Worm (Caenorhabditis elegans) whole organism, L3 larva: Measurements from ENCODE around the gene ver-4.
A peak's percentile ranks its signal among the peaks of the same experiment; 100 is the strongest.

Experiments used
- R02D3.7 ChIP-seq: fragments of 150-350 bp; optimal IDR thresholded peaks from 2 replicates; lab custom pipeline; 2014; ENCODE audit warnings: missing biosample characterization, missing genetic modification characterization
- ama-1 ChIP-seq: fragments of 150-350 bp; optimal IDR thresholded peaks from 2 replicates; lab custom pipeline; 2018
- ceh-16 ChIP-seq: sonication (generic microtip); optimal IDR thresholded peaks from 2 replicates; lab custom pipeline; 2017; ENCODE audit warnings: missing biosample characterization, missing genetic modification characterization
- ceh-28 ChIP-seq: fragments of 150-350 bp; optimal IDR thresholded peaks from 2 replicates; lab custom pipeline; 2014; ENCODE audit warnings: missing biosample characterization, missing genetic modification reagents, missing genetic modification characterization
- ceh-82 ChIP-seq: fragments of 150-350 bp; optimal IDR thresholded peaks from 2 replicates; lab custom pipeline; 2014; ENCODE audit warnings: missing biosample characterization, missing genetic modification characterization
- ceh-9 ChIP-seq: sonication (generic microtip); optimal IDR thresholded peaks from 2 replicates; lab custom pipeline; 2018; ENCODE audit warnings: missing biosample characterization, missing genetic modification characterization
- egl-27 ChIP-seq: sonication (generic microtip); optimal IDR thresholded peaks from 4 replicates; lab custom pipeline; 2017; ENCODE audit warnings: missing biosample characterization, missing genetic modification reagents, missing genetic modification characterization
- egl-5 ChIP-seq: fragments of 150-350 bp; optimal IDR thresholded peaks from 2 replicates; lab custom pipeline; 2017; ENCODE audit warnings: missing biosample characterization, missing genetic modification reagents, missing genetic modification characterization, inconsistent platforms
- elt-1 ChIP-seq: fragments of 150-350 bp; optimal IDR thresholded peaks from 2 replicates; lab custom pipeline; 2014; ENCODE audit warnings: missing biosample characterization, missing genetic modification characterization
- elt-2 ChIP-seq: sonication (generic microtip); optimal IDR thresholded peaks from 2 replicates; lab custom pipeline; 2016; ENCODE audit warnings: missing genetic modification reagents, mild to moderate bottlenecking, missing genetic modification characterization, missing compliant biosample characterization
- elt-3 ChIP-seq, 3 experiments: fragments of 150-350 bp in 1 of 3; sonication (generic microtip) in 2 of 3; optimal IDR thresholded peaks; 2 replicates in 2 of 3; 4 replicates in 1 of 3; lab custom pipeline; 2014 to 2017; ENCODE audit warnings: missing biosample characterization in 3 of 3, missing genetic modification characterization in 3 of 3
- eor-1 ChIP-seq, 2 experiments: fragments of 150-350 bp; optimal IDR thresholded peaks; 2 replicates each; lab custom pipeline; 2014 to 2018; ENCODE audit warnings: missing biosample characterization in 2 of 2, missing genetic modification characterization in 2 of 2
- fkh-2 ChIP-seq: fragments of 150-350 bp; optimal IDR thresholded peaks from 2 replicates; lab custom pipeline; 2014; ENCODE audit warnings: missing biosample characterization, missing genetic modification reagents, missing genetic modification characterization
- fos-1 ChIP-seq: fragments of 150-350 bp; optimal IDR thresholded peaks from 2 replicates; lab custom pipeline; 2014; ENCODE audit warnings: missing biosample characterization, missing genetic modification characterization
- jun-1 ChIP-seq: fragments of 150-350 bp; optimal IDR thresholded peaks from 2 replicates; lab custom pipeline; 2014; ENCODE audit warnings: missing biosample characterization, missing genetic modification reagents, missing genetic modification characterization
- lin-39 ChIP-seq: fragments of 150-350 bp; optimal IDR thresholded peaks from 2 replicates; lab custom pipeline; 2018; ENCODE audit warnings: missing biosample characterization, missing genetic modification reagents, missing genetic modification characterization
- mdl-1 ChIP-seq: fragments of 150-350 bp; optimal IDR thresholded peaks from 2 replicates; lab custom pipeline; 2014; ENCODE audit warnings: missing biosample characterization, missing genetic modification characterization
- mml-1 ChIP-seq: fragments of 150-350 bp; sonication (generic microtip); optimal IDR thresholded peaks from 3 replicates; lab custom pipeline; 2014; ENCODE audit warnings: missing biosample characterization, missing genetic modification characterization
- nfya-1 ChIP-seq: sonication (generic microtip); optimal IDR thresholded peaks from 2 replicates; lab custom pipeline; 2017; ENCODE audit warnings: missing genetic modification characterization, mild to moderate bottlenecking, missing compliant biosample characterization, antibody characterized with exemption, moderate library complexity; ENCODE audit not compliant: insufficient read depth
- nhr-23 ChIP-seq: fragments of 150-350 bp; optimal IDR thresholded peaks from 2 replicates; lab custom pipeline; 2014; ENCODE audit warnings: missing biosample characterization, missing genetic modification reagents, missing genetic modification characterization
- nhr-25 ChIP-seq: sonication (generic microtip); optimal IDR thresholded peaks from 2 replicates; lab custom pipeline; 2017; ENCODE audit warnings: missing biosample characterization, missing genetic modification characterization
- nhr-43 ChIP-seq: sonication (generic microtip); optimal IDR thresholded peaks from 2 replicates; lab custom pipeline; 2016; ENCODE audit warnings: mild to moderate bottlenecking, missing genetic modification characterization, missing compliant biosample characterization; ENCODE audit not compliant: poor library complexity, severe bottlenecking
- nhr-77 ChIP-seq: fragments of 150-350 bp; optimal IDR thresholded peaks from 2 replicates; lab custom pipeline; 2014; ENCODE audit warnings: missing biosample characterization, missing genetic modification characterization
- pha-4 ChIP-seq: fragments of 150-350 bp; optimal IDR thresholded peaks from 2 replicates; lab custom pipeline; 2014; ENCODE audit warnings: missing biosample characterization, missing genetic modification reagents, missing genetic modification characterization
- pqm-1 ChIP-seq: fragments of 150-350 bp; optimal IDR thresholded peaks from 2 replicates; lab custom pipeline; 2017; ENCODE audit warnings: missing biosample characterization, missing genetic modification characterization, inconsistent platforms
- sea-2 ChIP-seq: fragments of 150-350 bp; sonication (generic microtip); optimal IDR thresholded peaks from 4 replicates; lab custom pipeline; 2014; ENCODE audit warnings: missing biosample characterization, missing genetic modification reagents, missing genetic modification characterization
- skn-1 ChIP-seq: fragments of 150-350 bp; optimal IDR thresholded peaks from 2 replicates; lab custom pipeline; 2014; ENCODE audit warnings: missing biosample characterization, missing genetic modification characterization
- snpc-4 ChIP-seq: fragments of 150-350 bp; optimal IDR thresholded peaks from 2 replicates; lab custom pipeline; 2014; ENCODE audit warnings: missing biosample characterization, missing genetic modification characterization
- unc-39 ChIP-seq: sonication (generic microtip); optimal IDR thresholded peaks from 4 replicates; lab custom pipeline; 2017; ENCODE audit warnings: missing biosample characterization, missing genetic modification characterization
- unc-62 ChIP-seq: fragments of 150-350 bp; sonication (generic microtip); optimal IDR thresholded peaks from 4 replicates; lab custom pipeline; 2014; ENCODE audit warnings: missing biosample characterization, missing genetic modification reagents, missing genetic modification characterization
- zag-1 ChIP-seq: fragments of 150-350 bp; optimal IDR thresholded peaks from 2 replicates; lab custom pipeline; 2014; ENCODE audit warnings: missing biosample characterization, missing genetic modification characterization
- ztf-4 ChIP-seq: fragments of 150-350 bp; optimal IDR thresholded peaks from 2 replicates; lab custom pipeline; 2014; ENCODE audit warnings: missing biosample characterization, missing genetic modification characterization

The ver-4 gene

DNA sequence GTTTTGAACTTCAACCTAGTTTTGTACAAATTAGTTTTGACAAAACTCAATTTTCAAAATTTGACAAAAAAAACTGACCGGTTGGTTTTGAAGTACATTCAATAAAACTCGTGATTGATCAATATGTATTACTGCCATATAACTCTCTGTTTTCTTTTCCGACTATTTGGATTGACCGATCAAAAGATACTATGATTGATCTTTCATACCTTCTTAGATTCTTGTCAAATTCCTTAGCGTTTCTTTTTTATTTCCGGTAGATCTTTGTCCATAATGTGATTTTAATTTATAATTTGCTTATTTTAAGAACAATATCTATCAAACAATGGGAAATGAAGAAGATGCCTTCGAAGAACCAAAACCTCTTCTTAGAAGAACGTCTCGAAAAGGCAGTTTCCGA is 30.2 kb downstream of the ver-4 start, which contains the start of gene F58A3.3:
TSS of gene F58A3.3 (plus strand) at position 301 of the 400 bp plus-strand sequence.
- TF ChIP-seq egl-27 (tag; lab: Kevin White, UChicago) (no peak), fos-1 (tag; lab: Kevin White, UChicago) (no peak), mml-1 (tag; lab: Kevin White, UChicago) (no peak), lin-39 (tag; lab: Kevin White, UChicago) (no peak), elt-2 (no peak), skn-1 (tag; lab: Kevin White, UChicago) (no peak), pha-4 (tag; lab: Kevin White, UChicago) (no peak), mdl-1 (tag; lab: Kevin White, UChicago) (no peak), R02D3.7 (tag; lab: Kevin White, UChicago) (no peak), zag-1 (tag; lab: Kevin White, UChicago) (no peak), elt-1 (tag; lab: Kevin White, UChicago) (no peak), pqm-1 (tag; lab: Kevin White, UChicago) (no peak), egl-5 (tag; lab: Kevin White, UChicago) (no peak), nhr-77 (tag; lab: Kevin White, UChicago) (no peak), ceh-16 (no peak), ztf-4 (tag; lab: Kevin White, UChicago) (no peak), sea-2 (GFP tag; lab: Kevin White, UChicago) (no peak), ceh-82 (tag; lab: Kevin White, UChicago) (no peak)

DNA sequence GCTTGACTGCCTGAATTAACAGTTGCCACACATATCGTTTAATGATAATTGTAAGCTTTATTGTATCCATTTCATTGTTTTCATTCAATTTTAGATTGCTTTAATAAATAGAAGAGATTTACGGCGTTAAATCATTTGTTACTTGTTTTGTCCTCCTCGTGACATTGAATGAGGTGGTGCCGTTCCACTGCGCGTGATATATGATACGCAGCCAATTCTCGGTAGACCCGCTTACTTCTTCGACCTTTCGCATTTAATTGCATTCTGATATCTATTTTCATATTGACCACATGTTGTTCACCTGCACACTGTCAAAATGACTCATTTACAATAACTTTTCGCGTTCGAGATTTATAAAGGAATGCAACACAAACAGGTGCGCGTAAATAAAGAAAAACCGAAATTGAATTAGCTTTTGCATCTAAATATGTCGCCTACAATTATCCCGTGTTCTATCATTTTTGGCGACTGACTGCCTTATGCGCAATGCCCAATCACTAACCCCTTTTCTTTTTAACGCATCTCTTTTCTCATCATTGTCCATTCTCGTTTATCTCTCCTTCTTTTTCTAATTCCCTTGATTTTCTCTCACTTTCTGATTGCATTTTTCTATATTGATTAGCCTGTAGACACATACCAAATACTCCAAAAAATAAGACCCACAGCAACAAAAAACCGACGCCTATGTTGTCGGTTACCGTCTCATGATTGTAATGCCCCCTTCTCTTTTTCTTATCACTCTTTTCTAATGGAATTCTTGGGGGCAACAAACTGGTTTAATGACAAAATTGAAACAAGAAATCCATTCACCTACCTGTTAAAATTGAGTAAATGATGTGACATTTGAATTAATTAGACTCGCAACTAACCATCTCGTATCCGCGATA is 32.5 kb downstream of the ver-4 start:
- TF ChIP-seq snpc-4 (tag; lab: Kevin White, UChicago): no peak
- TF ChIP-seq fkh-2: no peak
- no peak for TF ChIP-seq eor-1 (tag; optimal IDR thresholded peaks at IDR 0.05; lab: Kevin White, UChicago)
- no peak for TF ChIP-seq mml-1 (tag; lab: Kevin White, UChicago)
- TF ChIP-seq nhr-43: peak; percentile 37
- TF ChIP-seq elt-3 (tag; optimal IDR thresholded peaks at IDR 0.05; lab: Kevin White, UChicago): peak in 1 of 3 experiments; percentile 50
- TF ChIP-seq unc-39 (tag; lab: Kevin White, UChicago): no peak
- peak; percentile 48 for TF ChIP-seq nhr-23
- TF ChIP-seq nhr-25 (tag; lab: Kevin White, UChicago): peak; percentile 28
- peak; percentile 25 for TF ChIP-seq ceh-28 (tag; lab: Kevin White, UChicago)

DNA sequence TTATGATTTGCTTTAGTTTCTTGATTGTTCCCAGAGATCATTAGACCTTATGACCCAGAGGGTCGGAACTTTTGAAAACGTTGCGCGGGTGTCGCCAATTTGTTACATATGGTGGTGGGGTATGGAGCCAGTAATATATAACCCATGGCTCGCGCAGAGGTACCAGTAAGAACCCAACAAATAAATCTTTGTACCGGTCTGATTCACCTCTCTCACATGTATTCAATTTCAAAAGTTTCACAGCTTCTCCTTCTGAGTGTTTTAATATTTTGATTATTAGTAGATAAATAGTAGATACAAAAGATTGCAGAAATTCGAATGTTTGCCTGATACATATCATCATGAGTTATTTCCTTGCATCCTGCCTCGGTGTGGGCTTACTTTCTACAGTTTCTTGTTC is 33.9 kb downstream of the ver-4 start, which contains the start of gene egl-15:
TSS of gene egl-15 (plus strand) at position 301 of the 400 bp plus-strand sequence.
- no peak for TF ChIP-seq elt-2
- TF ChIP-seq sea-2 (GFP tag; lab: Kevin White, UChicago): no peak
- TF ChIP-seq R02D3.7 (tag; lab: Kevin White, UChicago): no peak
- no peak for TF ChIP-seq fos-1 (tag; lab: Kevin White, UChicago)
- no peak for TF ChIP-seq unc-39 (tag; lab: Kevin White, UChicago)
- no peak for TF ChIP-seq mml-1 (tag; lab: Kevin White, UChicago)
- TF ChIP-seq ceh-9 (tag; lab: Kevin White, UChicago): no peak
- no peak for TF ChIP-seq nfya-1 (tag; lab: Kevin White, UChicago)
- no peak for TF ChIP-seq jun-1 (tag; lab: Kevin White, UChicago)
- TF ChIP-seq fkh-2: no peak
- TF ChIP-seq ama-1: no peak
- no peak for TF ChIP-seq skn-1 (tag; lab: Kevin White, UChicago)
- no peak for TF ChIP-seq mdl-1 (tag; lab: Kevin White, UChicago)
- TF ChIP-seq zag-1 (tag; lab: Kevin White, UChicago): no peak
- TF ChIP-seq ztf-4 (tag; lab: Kevin White, UChicago): no peak

DNA sequence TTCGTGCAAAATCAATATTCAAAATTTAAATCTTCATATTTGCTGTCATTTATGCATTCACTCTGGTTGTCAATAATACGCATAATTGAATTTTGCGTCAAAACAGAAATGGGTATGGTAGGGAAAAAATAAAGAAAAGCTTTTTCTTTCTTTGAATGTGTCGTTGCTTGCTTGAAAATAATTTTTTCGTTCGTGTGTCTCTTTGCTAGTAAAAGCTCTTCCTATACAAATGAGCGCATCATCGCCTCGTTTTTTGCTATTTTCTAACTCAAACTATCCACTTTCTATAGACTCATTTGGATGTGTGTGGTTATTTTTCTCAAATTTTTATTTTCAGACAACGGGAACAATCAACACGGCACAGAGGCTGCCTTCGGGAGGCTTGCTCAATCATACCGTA is 46.5 kb downstream of the ver-4 start, which contains the start of gene ldb-1:
TSS of gene ldb-1 (plus strand) at position 301 of the 400 bp plus-strand sequence.
- no peak for TF ChIP-seq elt-3 (tag; optimal IDR thresholded peaks at IDR 0.05; lab: Kevin White, UChicago)
- TF ChIP-seq unc-62 (GFP tag; lab: Kevin White, UChicago): no peak
- TF ChIP-seq, all 47 proteins: peak for 0
